Worm (Caenorhabditis elegans) whole organism, mixed stage, embryonic: ENCODE measurements around the gene C24D10.49.

ENCODE experiments used
- M03D4.4 ChIP-seq: sonication (generic microtip); optimal IDR thresholded peaks from 2 replicates; lab custom pipeline; 2017; ENCODE audit warnings: mild to moderate bottlenecking, missing genetic modification characterization, missing compliant biosample characterization
- elt-1 ChIP-seq: sonication (generic microtip); optimal IDR thresholded peaks from 2 replicates; lab custom pipeline; 2017; ENCODE audit warnings: missing genetic modification characterization, mild to moderate bottlenecking, missing compliant biosample characterization, antibody characterized with exemption, moderate library complexity, borderline replicate concordance; ENCODE audit not compliant: insufficient read depth
- flh-1 ChIP-seq: fragments of 200-800 bp; sonication (Bioruptor generic); optimal IDR thresholded peaks from 2 replicates; lab custom pipeline; 2018; ENCODE audit warnings: mild to moderate bottlenecking, missing genetic modification characterization, moderate library complexity, missing compliant biosample characterization
- lsy-2 ChIP-seq: fragments of 150-350 bp; optimal IDR thresholded peaks from 2 replicates; lab custom pipeline; 2014; ENCODE audit warnings: missing biosample characterization, missing genetic modification characterization
- mep-1 ChIP-seq: fragments of 150-350 bp; optimal IDR thresholded peaks from 2 replicates; lab custom pipeline; 2017; ENCODE audit warnings: missing biosample characterization, missing genetic modification reagents, missing genetic modification characterization, inconsistent platforms
- mls-2 ChIP-seq: sonication (generic microtip); optimal IDR thresholded peaks from 2 replicates; lab custom pipeline; 2016; ENCODE audit warnings: mild to moderate bottlenecking, missing genetic modification characterization, moderate library complexity, missing compliant biosample characterization
- nhr-2 ChIP-seq: fragments of 150-350 bp; optimal IDR thresholded peaks from 2 replicates; lab custom pipeline; 2014; ENCODE audit warnings: missing biosample characterization, missing genetic modification characterization
- nhr-237 ChIP-seq: fragments of 150-350 bp; optimal IDR thresholded peaks from 2 replicates; lab custom pipeline; 2014; ENCODE audit warnings: missing biosample characterization, missing genetic modification characterization
- nhr-76 ChIP-seq: sonication (generic microtip); optimal IDR thresholded peaks from 2 replicates; lab custom pipeline; 2017; ENCODE audit warnings: missing biosample characterization, missing genetic modification characterization
- pha-4 ChIP-seq: fragments of 150-350 bp; optimal IDR thresholded peaks from 2 replicates; lab custom pipeline; 2018; ENCODE audit warnings: missing biosample characterization, missing genetic modification reagents, missing genetic modification characterization
- snpc-4 ChIP-seq: fragments of 150-350 bp; optimal IDR thresholded peaks from 2 replicates; lab custom pipeline; 2014; ENCODE audit warnings: missing biosample characterization, missing genetic modification characterization
- sptf-1 ChIP-seq: sonication (generic microtip); optimal IDR thresholded peaks from 2 replicates; lab custom pipeline; 2017; ENCODE audit warnings: mild to moderate bottlenecking, missing genetic modification characterization, moderate library complexity, missing compliant biosample characterization
- unc-39 ChIP-seq: fragments of 150-350 bp; optimal IDR thresholded peaks from 2 replicates; lab custom pipeline; 2014; ENCODE audit warnings: missing biosample characterization, missing genetic modification characterization
- ztf-11 ChIP-seq: fragments of 150-350 bp; optimal IDR thresholded peaks from 2 replicates; lab custom pipeline; 2014; ENCODE audit warnings: missing biosample characterization, missing genetic modification characterization

- TF ChIP-seq mls-2, result no peak
- TF ChIP-seq unc-39 (tag; lab: Kevin White, UChicago), result no peak
- TF ChIP-seq M03D4.4 (tag; lab: Kevin White, UChicago), result no peak
- no peak for TF ChIP-seq pha-4 (tag; lab: Kevin White, UChicago)
- TF ChIP-seq snpc-4, result no peak
- TF ChIP-seq mep-1 (tag; lab: Kevin White, UChicago), result no peak
- TF ChIP-seq elt-1, result no peak
- peak; percentile 59 for TF ChIP-seq nhr-2 (tag; lab: Kevin White, UChicago)
- TF ChIP-seq lsy-2 (tag; lab: Kevin White, UChicago), result no peak
- no peak for TF ChIP-seq ztf-11 (tag; lab: Kevin White, UChicago)
- TF ChIP-seq flh-1 (GFP tag; lab: Kevin White, UChicago), result no peak
- TF ChIP-seq sptf-1, result no peak
- TF ChIP-seq nhr-237 (tag; lab: Kevin White, UChicago), result no peak
- no peak for TF ChIP-seq nhr-76
Observed at ce11 chrIV:5169335-5169734, 12.2 kb upstream of the C24D10.49 start.
